Fruit fly (Drosophila melanogaster) Kc167 (cell line): ENCODE data around the gene CG11596.

Source experiments
- Myc ChIP-seq: fragments of >200 bp; optimal IDR thresholded peaks from 2 replicates; lab custom pipeline; 2017; ENCODE audit warnings: missing external identifiers
- Sin3A ChIP-seq: fragments of >200 bp; optimal IDR thresholded peaks from 2 replicates; lab custom pipeline; 2018; ENCODE audit warnings: missing external identifiers
- h ChIP-seq: fragments of >200 bp; optimal IDR thresholded peaks from 3 replicates; lab custom pipeline; 2018; ENCODE audit warnings: missing external identifiers
- insv ChIP-seq: fragments of >200 bp; optimal IDR thresholded peaks from 3 replicates; lab custom pipeline; 2018; ENCODE audit warnings: missing external identifiers
- psq ChIP-seq: fragments of >200 bp; optimal IDR thresholded peaks from 2 replicates; lab custom pipeline; 2017; ENCODE audit warnings: missing external identifiers
- ttk ChIP-seq: sonication (Bioruptor generic); optimal IDR thresholded peaks from 2 replicates; lab custom pipeline; 2017; ENCODE audit warnings: missing external identifiers

CG11596 gene

DNA sequence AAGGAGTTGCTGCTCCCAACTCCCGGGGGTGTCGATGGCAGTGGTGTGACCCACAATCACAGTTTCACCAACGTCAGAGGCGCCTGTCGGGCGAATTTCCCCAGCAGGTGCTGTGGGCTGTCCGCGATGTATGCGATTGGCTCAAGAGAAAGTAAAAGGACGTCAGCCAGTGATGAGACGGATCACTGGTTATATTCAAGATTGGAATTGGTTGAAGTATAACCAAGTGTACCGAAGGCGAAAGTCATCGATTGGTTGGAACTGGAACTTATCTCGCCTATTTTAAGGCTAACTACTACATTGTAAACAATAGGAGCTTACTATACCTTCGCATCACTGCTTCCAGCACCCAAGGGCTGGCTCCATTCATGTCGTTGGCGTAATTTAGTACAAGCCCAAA, 24.4 kb upstream of the CG11596 start, which contains the start of gene CG32801:
TSS of gene CG32801 (minus strand) at position 101 of the 400 bp plus-strand sequence.
- TF ChIP-seq insv (no peak), Sin3A (no peak), h (lab: Kevin White, UChicago) (no peak), ttk (lab: Kevin White, UChicago) (no peak), psq (lab: Kevin White, UChicago) (no peak), Myc (no peak)

DNA sequence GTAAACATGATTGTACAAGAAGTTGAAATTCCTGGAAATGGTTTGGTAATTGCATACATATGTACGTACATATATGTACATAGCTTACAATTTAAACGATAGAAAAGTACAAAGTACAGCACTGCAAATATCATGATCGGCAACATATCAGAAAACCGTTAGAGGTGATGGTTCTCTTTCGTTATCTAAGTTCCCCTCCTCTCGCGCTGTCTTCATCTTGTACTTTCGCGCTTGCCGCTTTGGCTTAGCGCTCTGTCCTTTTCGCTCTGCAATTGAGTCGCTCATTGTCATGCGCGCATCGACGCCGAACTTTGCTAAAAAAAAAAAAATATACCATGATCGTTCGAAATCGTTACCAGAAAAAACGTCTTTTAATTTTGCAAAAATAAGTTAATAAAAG, 23.5 kb upstream of the CG11596 start:
- TF ChIP-seq Sin3A, result no peak
- no peak for TF ChIP-seq h (lab: Kevin White, UChicago)
- TF ChIP-seq ttk (lab: Kevin White, UChicago), result no peak
- TF ChIP-seq Myc, result no peak

DNA sequence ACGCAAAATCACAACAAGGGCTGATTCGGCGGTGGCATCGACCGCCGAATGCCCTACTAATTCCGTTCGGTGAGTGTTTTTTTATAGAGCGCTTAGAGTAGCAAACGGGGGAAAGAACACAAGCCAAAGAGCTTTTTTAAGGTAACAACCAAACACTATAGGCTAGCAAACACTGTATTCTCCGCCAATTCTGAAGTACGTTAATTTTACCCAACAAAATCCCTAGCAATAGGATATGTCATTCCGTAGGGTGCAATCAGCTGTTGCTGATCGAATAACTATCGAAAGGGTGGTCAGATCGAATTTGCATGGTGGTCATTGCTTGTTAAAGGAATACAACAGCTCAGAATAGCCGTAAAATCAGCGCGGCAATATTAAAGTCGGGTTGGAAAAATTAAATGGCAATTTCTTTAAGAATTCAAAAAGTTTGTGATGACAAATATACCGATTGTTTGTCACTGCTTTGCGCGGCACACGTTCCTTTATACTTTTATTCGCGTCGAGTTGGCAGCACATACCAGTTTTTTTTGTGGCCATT, 19.7 kb upstream of the CG11596 start, which contains the start of gene mip130:
TSS of gene mip130 (plus strand) at position 513 of the 538 bp plus-strand sequence.
- no peak for TF ChIP-seq Myc
- no peak for TF ChIP-seq Sin3A
- no peak for TF ChIP-seq ttk (lab: Kevin White, UChicago)
- no peak for TF ChIP-seq h (lab: Kevin White, UChicago)
- TF ChIP-seq insv, result no peak

DNA sequence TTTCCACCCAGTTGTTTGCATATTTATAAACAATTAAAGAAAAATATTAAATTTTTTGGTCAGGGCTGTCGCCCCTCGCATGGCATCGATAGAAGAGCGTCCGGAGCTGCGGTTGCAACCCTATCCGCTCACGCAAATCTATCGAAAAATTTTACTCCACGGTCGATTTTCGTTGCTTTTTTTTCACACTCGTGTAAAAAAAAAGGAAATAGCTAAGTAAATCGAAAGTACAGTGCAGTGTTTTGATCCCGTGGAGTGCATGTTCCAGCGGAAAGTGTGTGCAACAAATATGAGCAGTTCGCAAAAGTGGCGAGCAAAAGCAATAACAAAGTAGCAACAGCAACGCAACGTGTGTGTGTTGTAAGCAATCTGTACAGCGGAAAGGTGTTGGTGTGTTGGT, 18.7 kb upstream of the CG11596 start, which contains the start of the genes Edem1 and Rbcn-3B:
TSS of gene Edem1 (minus strand) at position 71 of the 400 bp plus-strand sequence.
TSS of gene Rbcn-3B (plus strand) at position 164 of the 400 bp plus-strand sequence.
- no peak for TF ChIP-seq ttk (lab: Kevin White, UChicago)
- TF ChIP-seq Sin3A, result no peak
- no peak for TF ChIP-seq insv
- TF ChIP-seq h (lab: Kevin White, UChicago), result no peak
- TF ChIP-seq Myc, result no peak
- no peak for TF ChIP-seq psq (lab: Kevin White, UChicago)

DNA sequence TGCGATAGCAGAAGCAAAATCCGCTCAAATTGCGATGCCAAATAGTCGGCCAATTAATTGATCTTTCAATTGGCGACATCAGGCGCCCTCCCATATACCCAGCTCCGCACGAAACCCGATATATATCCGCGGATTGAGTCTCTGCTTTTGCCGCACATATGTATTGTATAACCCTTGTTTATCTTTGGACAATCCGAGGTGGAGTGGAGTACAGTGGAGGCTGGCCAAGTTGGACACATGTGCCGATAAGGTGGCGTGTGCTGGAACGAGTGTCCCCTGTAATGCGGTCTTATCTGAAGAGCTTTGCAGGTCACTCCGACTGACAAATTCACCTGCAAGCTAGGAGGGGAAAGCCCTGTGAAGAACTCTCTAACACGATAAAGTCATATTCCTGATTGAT, 17.9 kb upstream of the CG11596 start:
- no peak for TF ChIP-seq h (lab: Kevin White, UChicago)

DNA sequence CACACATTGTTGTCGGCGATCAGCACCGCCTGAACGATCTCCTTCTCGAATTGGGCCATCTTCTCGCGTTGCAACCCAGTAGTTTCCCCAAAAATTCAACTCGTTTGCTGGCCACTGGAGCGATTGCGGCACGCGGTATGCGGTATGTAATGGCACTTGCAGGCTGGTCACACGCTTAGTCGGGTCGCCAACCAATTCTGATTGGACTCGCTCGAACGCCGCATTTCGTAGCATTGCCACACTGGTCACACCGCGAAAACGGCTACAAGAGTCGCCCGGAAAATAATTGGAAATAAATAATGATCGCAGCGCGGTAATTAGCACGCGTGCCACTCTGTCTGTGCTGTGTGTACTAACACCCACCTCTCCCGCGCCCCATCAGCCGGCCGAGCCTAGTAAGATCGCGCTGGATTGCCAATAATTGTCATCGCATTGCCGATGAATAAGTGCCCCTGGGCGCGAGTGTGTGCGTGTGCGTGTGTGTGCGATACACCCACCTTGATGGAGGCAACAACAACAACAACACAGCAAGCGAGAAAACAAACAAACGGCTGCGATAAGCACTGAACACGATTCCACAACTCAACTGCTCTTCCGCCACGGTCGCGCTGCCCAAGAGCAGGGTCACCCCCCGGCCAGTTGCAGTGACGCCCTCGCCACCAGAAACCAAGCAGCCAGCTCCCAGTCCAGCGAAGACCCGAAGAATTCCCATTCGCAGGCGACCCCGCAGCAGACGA, 4.5 kb upstream of the CG11596 start, which contains the start of the genes eIF2Bepsilon and Ocrl:
TSS of gene eIF2Bepsilon (minus strand) at position 110 of the 737 bp plus-strand sequence.
TSS of gene Ocrl (plus strand) at position 217 of the 737 bp plus-strand sequence.
- TF ChIP-seq h (lab: Kevin White, UChicago) (no peak), insv (peak; percentile 93)

DNA sequence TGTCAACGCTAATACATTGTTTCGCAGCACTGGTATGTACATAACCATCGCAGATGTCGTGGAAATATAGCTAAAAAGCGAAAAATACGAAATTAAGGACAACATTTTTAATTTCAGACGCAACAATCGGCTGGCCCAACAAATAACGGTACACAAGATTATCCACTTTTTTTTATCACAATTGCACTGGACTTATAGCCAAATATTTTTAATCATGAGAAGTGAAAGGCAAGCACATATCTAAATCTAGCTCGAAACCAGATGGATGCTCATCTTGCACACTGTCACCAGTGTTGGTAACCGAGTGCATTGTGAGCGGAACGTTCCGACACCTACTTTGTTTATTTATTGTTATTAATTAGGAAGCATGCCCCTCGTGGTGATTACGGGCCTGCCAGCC, 12.5 kb downstream of the CG11596 start, which contains the start of the genes CG3857 and CG3587:
TSS of gene CG3857 (minus strand) at position 21 of the 400 bp plus-strand sequence.
TSS of gene CG3587 (plus strand) at position 288 of the 400 bp plus-strand sequence.
- TF ChIP-seq psq (lab: Kevin White, UChicago) (no peak), Sin3A (no peak), insv (no peak), h (lab: Kevin White, UChicago) (no peak), ttk (lab: Kevin White, UChicago) (no peak), Myc (no peak)

DNA sequence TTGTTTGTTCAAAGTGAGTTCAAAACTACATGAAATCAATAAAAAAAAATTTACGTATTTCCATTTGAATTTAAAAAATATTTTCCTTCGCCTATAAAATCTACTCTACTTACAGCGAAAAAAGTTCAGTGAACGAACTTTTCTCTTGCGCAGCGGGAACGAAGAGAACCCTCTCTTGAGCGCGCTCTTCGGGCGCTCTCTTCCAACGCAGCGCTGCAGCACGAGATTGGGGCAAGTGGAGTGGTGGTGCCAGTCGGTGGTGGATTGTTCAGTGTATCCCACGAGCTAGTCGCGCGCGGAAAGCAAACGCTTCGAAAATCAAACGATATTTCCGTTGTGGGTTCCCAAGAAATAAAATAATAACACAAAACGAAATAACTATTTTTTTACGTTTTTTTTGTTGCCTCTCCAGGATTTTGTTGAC, 14.2 kb downstream of the CG11596 start, which contains the start of gene Hr4:
TSS of gene Hr4 (plus strand) at position 272 of the 424 bp plus-strand sequence.
- no peak for TF ChIP-seq psq (lab: Kevin White, UChicago)
- TF ChIP-seq ttk (lab: Kevin White, UChicago), result no peak
- TF ChIP-seq insv, result no peak
- no peak for TF ChIP-seq h (lab: Kevin White, UChicago)

DNA sequence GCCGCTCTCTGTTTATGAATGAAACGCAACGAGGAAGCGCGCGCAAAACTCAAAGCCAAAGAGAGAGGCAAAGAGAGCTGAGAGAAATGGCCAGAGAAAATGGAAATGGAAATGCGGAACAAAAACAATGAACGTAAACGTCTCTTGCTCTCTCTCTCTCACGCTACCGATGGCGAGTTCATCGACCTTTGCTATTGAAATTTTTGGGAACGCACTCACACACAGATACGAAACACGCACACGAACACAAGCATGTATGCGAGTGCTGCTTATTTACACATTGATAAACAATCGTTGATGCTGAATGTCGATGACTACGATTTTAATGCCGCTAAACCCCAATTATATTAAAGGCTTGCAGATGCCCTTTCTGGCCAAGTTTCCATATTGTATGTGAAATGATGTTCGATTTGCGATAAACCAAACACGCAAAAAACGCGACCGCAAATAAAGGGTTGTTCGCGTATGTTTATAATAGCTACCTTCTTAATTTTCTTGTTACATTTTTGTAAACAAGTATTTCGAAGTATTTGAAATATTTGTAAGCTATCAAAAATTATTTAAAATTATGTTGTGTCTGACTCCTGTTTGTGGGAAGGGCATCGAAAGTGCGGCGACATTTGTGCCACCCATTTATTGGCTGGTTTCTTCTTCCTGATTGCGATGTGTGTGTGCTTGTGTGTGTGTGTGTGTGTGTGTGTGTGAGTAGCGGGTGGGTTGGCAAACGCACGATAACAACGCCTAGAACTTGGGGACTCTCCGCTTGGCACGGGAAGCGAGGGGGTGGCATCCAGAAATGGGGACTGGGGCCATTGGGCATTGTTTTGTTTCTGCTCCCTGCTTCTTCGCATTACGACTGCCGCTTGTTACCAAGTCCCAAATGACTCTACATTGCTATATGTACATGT, 16.1 kb downstream of the CG11596 start:
- TF ChIP-seq Sin3A, result no peak
- TF ChIP-seq psq (lab: Kevin White, UChicago), result no peak
- TF ChIP-seq Myc, result no peak
- TF ChIP-seq h (lab: Kevin White, UChicago), result no peak
- TF ChIP-seq insv, result no peak
- no peak for TF ChIP-seq ttk (lab: Kevin White, UChicago)

DNA sequence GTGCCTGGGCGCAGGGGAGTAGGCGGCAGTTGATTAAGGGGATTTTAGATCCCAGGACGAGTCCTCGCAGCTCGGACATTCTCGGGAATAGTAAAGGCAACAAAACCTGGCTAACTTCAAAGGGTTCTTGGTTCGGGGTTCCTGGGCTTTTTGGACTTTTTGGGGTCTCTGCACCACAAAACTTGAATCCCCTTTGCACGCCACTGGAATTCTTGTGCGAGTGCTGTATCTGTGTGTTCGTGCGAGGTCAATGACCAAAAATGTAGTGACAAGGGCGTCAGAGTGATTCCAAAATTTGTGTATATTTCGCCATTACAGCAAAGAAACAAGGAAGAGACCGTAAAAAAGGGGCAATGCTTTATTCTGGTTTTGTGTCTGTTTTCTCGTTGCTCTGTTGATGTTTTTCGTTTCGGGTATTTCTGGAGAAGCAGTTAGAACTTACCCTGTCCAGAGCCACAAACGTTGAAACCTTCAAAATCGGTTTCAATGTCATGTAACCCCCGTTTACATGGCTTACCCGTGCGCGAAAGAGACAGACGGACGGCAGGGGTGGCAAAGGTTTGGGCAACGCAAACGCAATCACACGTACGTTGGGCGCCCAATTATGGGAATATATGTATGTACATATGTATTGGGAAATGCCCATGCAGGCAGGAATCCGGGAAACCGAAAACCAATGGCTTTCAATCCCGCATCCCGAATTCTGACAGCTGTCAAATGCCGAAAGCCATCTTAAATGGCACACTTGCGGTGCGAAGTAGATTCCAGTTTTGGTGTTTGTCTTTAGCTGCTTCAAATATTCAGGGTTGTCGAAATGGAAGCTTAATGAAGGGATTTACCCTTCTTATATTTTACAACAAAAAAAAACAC, 17.0 kb downstream of the CG11596 start:
- TF ChIP-seq Sin3A (no peak), h (lab: Kevin White, UChicago) (no peak), Myc (no peak), insv (no peak), ttk (lab: Kevin White, UChicago) (no peak)

DNA sequence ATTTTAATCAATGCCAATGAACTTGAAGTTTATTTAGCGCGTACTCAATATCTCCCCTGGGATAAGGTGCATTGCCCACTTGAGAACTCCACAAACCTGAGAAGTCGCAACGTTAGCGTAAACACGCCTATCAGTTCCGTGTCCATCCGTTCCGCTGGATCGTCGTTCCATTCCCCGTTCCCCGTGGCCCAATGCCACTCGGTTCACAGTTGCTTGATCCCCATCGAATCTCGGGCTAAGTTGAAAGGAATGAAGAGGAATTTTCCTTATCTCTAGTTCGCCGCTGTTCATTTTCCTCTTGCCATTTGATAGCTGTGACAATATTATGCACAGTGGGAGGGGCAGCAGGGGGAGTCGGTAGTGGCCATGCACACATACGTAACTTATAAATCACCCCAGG, 17.8 kb downstream of the CG11596 start:
- no peak for TF ChIP-seq Sin3A
- TF ChIP-seq Myc, result no peak
- no peak for TF ChIP-seq ttk (lab: Kevin White, UChicago)
- TF ChIP-seq insv, result no peak
- TF ChIP-seq h (lab: Kevin White, UChicago), result no peak
- TF ChIP-seq psq (lab: Kevin White, UChicago), result no peak
